Worm (Caenorhabditis elegans): Measurements from ENCODE around the gene Y51B9A.8.

DNA sequence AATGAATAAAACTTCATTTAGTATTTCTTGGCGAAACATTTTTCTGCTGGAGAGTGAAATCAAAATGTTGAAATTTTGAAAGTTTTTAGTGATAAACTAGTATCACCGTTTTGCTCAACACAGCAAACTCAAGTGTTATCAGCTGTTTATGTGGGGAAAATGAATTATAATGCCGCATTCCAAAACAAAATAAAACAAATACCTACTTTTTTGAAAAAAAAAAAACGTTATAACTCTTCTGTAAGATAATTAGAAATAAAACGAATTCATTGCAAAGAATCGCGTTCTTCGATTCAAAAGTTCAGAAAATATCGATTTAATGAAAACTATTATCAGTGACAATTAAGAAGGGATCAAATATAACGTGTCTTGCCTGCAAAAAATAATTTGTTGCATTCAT, 1.2 kb upstream of the Y51B9A.8 start, which contains the start of gene Y51B9A.9:
- TF ChIP-seq skn-1 (tag; optimal IDR thresholded peaks at IDR 0.05) = no peak
- no peak for TF ChIP-seq unc-130 (GFP tag; optimal IDR thresholded peaks at IDR 0.05)
- TF ChIP-seq ZK546.5 (tag; optimal IDR thresholded peaks at IDR 0.05) = no peak
- TF ChIP-seq sdz-12 (GFP tag; optimal IDR thresholded peaks at IDR 0.05) = no peak
- peak; percentile 47 for TF ChIP-seq pqm-1 (tag; optimal IDR thresholded peaks at IDR 0.05)
- TF ChIP-seq lsy-2 (tag; optimal IDR thresholded peaks at IDR 0.05) = no peak
- TF ChIP-seq hmg-1.1 (GFP tag; IDR thresholded peaks at IDR 0.05) = no peak
- TF ChIP-seq dve-1 (tag; optimal IDR thresholded peaks at IDR 0.05; ENCODE audit: insufficient read depth) = no peak
- no peak for TF ChIP-seq R02D3.7 (tag; optimal IDR thresholded peaks at IDR 0.05)
- no peak for TF ChIP-seq ama-1 (optimal IDR thresholded peaks at IDR 0.05)
